Fruit fly (Drosophila melanogaster) whole organism, embryonic: ENCODE results near the gene cic.

Experiments used
- Antp ChIP-seq: fragments of 200-800 bp; sonication (Bioruptor generic); optimal IDR thresholded peaks from 3 replicates; lab custom pipeline; 2016; ENCODE audit warnings: missing biosample characterization, missing genetic modification characterization
- CG10959 ChIP-seq: fragments of 200-800 bp; sonication (Bioruptor generic); IDR thresholded peaks from 2 replicates; pipeline ENCODE4 v1.3.6; 2022; ENCODE audit warnings: missing biosample characterization, missing genetic modification characterization
- CG12071 ChIP-seq: fragments of 200-800 bp; sonication (Bioruptor generic); optimal IDR thresholded peaks from 3 replicates; lab custom pipeline; 2018; ENCODE audit warnings: missing biosample characterization, mild to moderate bottlenecking, missing genetic modification characterization
- CG12659 ChIP-seq: fragments of 200-800 bp; sonication (Bioruptor generic); optimal IDR thresholded peaks from 3 replicates; lab custom pipeline; 2017; ENCODE audit warnings: mild to moderate bottlenecking, missing biosample characterization, missing genetic modification reagents, missing genetic modification characterization
- CG12769 ChIP-seq: fragments of 200-800 bp; sonication (Bioruptor generic); optimal IDR thresholded peaks from 2 replicates; lab custom pipeline; 2019; ENCODE audit warnings: missing biosample characterization, mild to moderate bottlenecking, missing genetic modification characterization, moderate library complexity
- CG13775 ChIP-seq: fragments of 200-800 bp; sonication (Bioruptor generic); optimal IDR thresholded peaks from 3 replicates; lab custom pipeline; 2017; ENCODE audit warnings: missing biosample characterization, mild to moderate bottlenecking, missing genetic modification characterization
- CG14860 ChIP-seq: fragments of 200-800 bp; sonication (Bioruptor generic); IDR thresholded peaks from 3 replicates; pipeline ENCODE4 v1.3.6; 2022; ENCODE audit warnings: missing biosample characterization, missing genetic modification characterization; ENCODE audit not compliant: partially characterized antibody
- CG14965 ChIP-seq: fragments of 200-800 bp; sonication (Bioruptor generic); optimal IDR thresholded peaks from 2 replicates; lab custom pipeline; 2016; ENCODE audit warnings: missing biosample characterization, missing genetic modification characterization, borderline replicate concordance
- CG15514 ChIP-seq: fragments of 200-800 bp; sonication (Bioruptor generic); optimal IDR thresholded peaks from 3 replicates; lab custom pipeline; 2017; ENCODE audit warnings: missing biosample characterization, missing genetic modification characterization, mild to moderate bottlenecking, moderate library complexity, missing genetic modification reagents
- CG17361 ChIP-seq: fragments of 200-800 bp; sonication (Bioruptor generic); IDR thresholded peaks from 3 replicates; pipeline ENCODE4 v1.3.6; 2022; ENCODE audit warnings: missing biosample characterization, missing genetic modification characterization
- CG18262 ChIP-seq: fragments of 200-800 bp; optimal IDR thresholded peaks from 3 replicates; lab custom pipeline; 2019; ENCODE audit warnings: missing biosample characterization, mild to moderate bottlenecking, missing genetic modification characterization, moderate library complexity
- CG18764 ChIP-seq: fragments of 200-800 bp; sonication (Bioruptor generic); optimal IDR thresholded peaks from 3 replicates; lab custom pipeline; 2016; ENCODE audit warnings: missing biosample characterization, missing genetic modification characterization
- CG2120 ChIP-seq: fragments of 200-800 bp; sonication (Bioruptor generic); optimal IDR thresholded peaks from 3 replicates; lab custom pipeline; 2016; ENCODE audit warnings: missing biosample characterization, missing genetic modification characterization
- CG3847 ChIP-seq: fragments of 200-800 bp; sonication (Bioruptor generic); IDR thresholded peaks from 2 replicates; pipeline ENCODE4 v1.3.6; 2022; ENCODE audit warnings: missing biosample characterization, missing genetic modification characterization
- CG4820 ChIP-seq: fragments of 200-800 bp; sonication (Bioruptor generic); optimal IDR thresholded peaks from 3 replicates; lab custom pipeline; 2016; ENCODE audit warnings: missing biosample characterization, missing genetic modification characterization
- CG6683 ChIP-seq: fragments of 200-800 bp; sonication (Bioruptor generic); optimal IDR thresholded peaks from 2 replicates; lab custom pipeline; 2017; ENCODE audit warnings: missing biosample characterization, mild to moderate bottlenecking, missing genetic modification characterization, missing genetic modification reagents
- CG6813 ChIP-seq: fragments of 200-800 bp; sonication (Bioruptor generic); optimal IDR thresholded peaks from 2 replicates; lab custom pipeline; 2017; ENCODE audit warnings: missing biosample characterization, missing genetic modification characterization, mild to moderate bottlenecking, moderate library complexity, missing genetic modification reagents
- CG7556 ChIP-seq: fragments of 200-800 bp; sonication (Bioruptor generic); optimal IDR thresholded peaks from 2 replicates; lab custom pipeline; 2017; ENCODE audit warnings: missing biosample characterization, mild to moderate bottlenecking, missing genetic modification characterization
- CG8924 ChIP-seq: fragments of 200-800 bp; optimal IDR thresholded peaks from 3 replicates; lab custom pipeline; 2019; ENCODE audit warnings: missing biosample characterization, mild to moderate bottlenecking, missing genetic modification characterization, moderate library complexity
- CHES-1-like ChIP-seq: fragments of 200-800 bp; sonication (Bioruptor generic); optimal IDR thresholded peaks from 2 replicates; lab custom pipeline; 2016; ENCODE audit warnings: missing biosample characterization, missing genetic modification characterization
- Hand ChIP-seq: fragments of 200-800 bp; sonication (Bioruptor generic); optimal IDR thresholded peaks from 2 replicates; lab custom pipeline; 2017; ENCODE audit warnings: mild to moderate bottlenecking, missing biosample characterization, missing genetic modification reagents, missing genetic modification characterization
- Hmr ChIP-seq: fragments of 200-800 bp; sonication (Bioruptor generic); optimal IDR thresholded peaks from 3 replicates; lab custom pipeline; 2017; ENCODE audit warnings: mild to moderate bottlenecking, missing biosample characterization, missing genetic modification reagents, missing genetic modification characterization
- NFAT ChIP-seq: fragments of 200-800 bp; sonication (Bioruptor generic); IDR thresholded peaks from 2 replicates; pipeline ENCODE4 v1.3.6; 2022; ENCODE audit warnings: missing biosample characterization, missing genetic modification characterization
- PHDP ChIP-seq: fragments of 200-800 bp; sonication (Bioruptor generic); optimal IDR thresholded peaks from 3 replicates; lab custom pipeline; 2018; ENCODE audit warnings: missing biosample characterization, mild to moderate bottlenecking, missing genetic modification characterization, moderate library complexity
- Pdp1 ChIP-seq, 2 experiments: fragments of 200-800 bp; sonication (Bioruptor generic); optimal IDR thresholded peaks; 3 replicates each; lab custom pipeline; 2016; ENCODE audit warnings: missing biosample characterization in 2 of 2, missing genetic modification characterization in 2 of 2, mild to moderate bottlenecking in 1 of 2, moderate library complexity in 1 of 2
- ac ChIP-seq: fragments of 200-800 bp; sonication (Bioruptor generic); optimal IDR thresholded peaks from 3 replicates; lab custom pipeline; 2017; ENCODE audit warnings: missing biosample characterization, mild to moderate bottlenecking, missing genetic modification characterization
- az2 ChIP-seq: fragments of 200-800 bp; sonication (Bioruptor generic); optimal IDR thresholded peaks from 3 replicates; lab custom pipeline; 2016; ENCODE audit warnings: missing biosample characterization, missing genetic modification characterization
- caup ChIP-seq: fragments of 200-800 bp; sonication (Bioruptor generic); optimal IDR thresholded peaks from 3 replicates; lab custom pipeline; 2017; ENCODE audit warnings: missing biosample characterization, mild to moderate bottlenecking, missing genetic modification characterization, moderate library complexity; ENCODE audit not compliant: severe bottlenecking
- chinmo ChIP-seq: fragments of 200-800 bp; sonication (Bioruptor generic); IDR thresholded peaks from 4 replicates; pipeline ENCODE4 v1.3.6; 2022; ENCODE audit warnings: missing biosample characterization, missing genetic modification characterization; ENCODE audit not compliant: partially characterized antibody
- ems ChIP-seq: fragments of 200-800 bp; sonication (Bioruptor generic); optimal IDR thresholded peaks from 3 replicates; lab custom pipeline; 2016; ENCODE audit warnings: missing biosample characterization, missing genetic modification characterization
- fu2 ChIP-seq: fragments of 200-800 bp; sonication (Bioruptor generic); optimal IDR thresholded peaks from 2 replicates; lab custom pipeline; 2016; ENCODE audit warnings: missing biosample characterization, missing genetic modification characterization
- gem ChIP-seq: fragments of 200-800 bp; sonication (Bioruptor generic); optimal IDR thresholded peaks from 2 replicates; lab custom pipeline; 2019; ENCODE audit warnings: missing biosample characterization, mild to moderate bottlenecking, missing genetic modification characterization, moderate library complexity
- kah ChIP-seq: fragments of 200-800 bp; sonication (Bioruptor generic); optimal IDR thresholded peaks from 2 replicates; lab custom pipeline; 2018; ENCODE audit warnings: missing biosample characterization, mild to moderate bottlenecking, missing genetic modification characterization
- kay ChIP-seq: fragments of 200-800 bp; sonication (Bioruptor generic); optimal IDR thresholded peaks from 2 replicates; lab custom pipeline; 2016; ENCODE audit warnings: missing biosample characterization, missing genetic modification characterization
- lab ChIP-seq: fragments of 200-800 bp; sonication (Bioruptor generic); optimal IDR thresholded peaks from 3 replicates; lab custom pipeline; 2017; ENCODE audit warnings: missing biosample characterization, missing genetic modification characterization, mild to moderate bottlenecking, moderate library complexity, missing genetic modification reagents
- lilli ChIP-seq: fragments of 200-800 bp; sonication (Bioruptor generic); optimal IDR thresholded peaks from 3 replicates; lab custom pipeline; 2016; ENCODE audit warnings: missing biosample characterization, missing genetic modification characterization
- nmo ChIP-seq: fragments of 200-800 bp; sonication (Bioruptor generic); optimal IDR thresholded peaks from 2 replicates; lab custom pipeline; 2018; ENCODE audit warnings: missing biosample characterization, mild to moderate bottlenecking, missing genetic modification characterization, moderate library complexity
- onecut ChIP-seq: fragments of 200-800 bp; sonication (Bioruptor generic); IDR thresholded peaks from 2 replicates; pipeline ENCODE4 v1.3.6; 2022; ENCODE audit warnings: missing biosample characterization, missing genetic modification characterization
- peb ChIP-seq: fragments of 200-800 bp; sonication (Bioruptor generic); IDR thresholded peaks from 2 replicates; pipeline ENCODE4 v1.3.6; 2022; ENCODE audit warnings: missing biosample characterization, missing genetic modification characterization
- pho ChIP-seq: fragments of 200-800 bp; sonication (Bioruptor generic); optimal IDR thresholded peaks from 2 replicates; lab custom pipeline; 2016; ENCODE audit warnings: missing biosample characterization, missing genetic modification characterization
- pros ChIP-seq: fragments of 200-800 bp; sonication (Bioruptor generic); optimal IDR thresholded peaks from 3 replicates; lab custom pipeline; 2019; ENCODE audit warnings: missing biosample characterization, mild to moderate bottlenecking, missing genetic modification characterization, moderate library complexity
- ranshi ChIP-seq: fragments of 200-800 bp; sonication (Bioruptor generic); IDR thresholded peaks from 2 replicates; pipeline ENCODE4 v1.3.6; 2022; ENCODE audit warnings: missing biosample characterization, missing genetic modification characterization
- sens ChIP-seq: fragments of 200-800 bp; sonication (Bioruptor generic); peaks from one replicate; lab custom pipeline; 2016; ENCODE audit warnings: missing biosample characterization, missing genetic modification characterization
- sens-2 ChIP-seq: fragments of 200-800 bp; sonication (Bioruptor generic); IDR thresholded peaks from 2 replicates; pipeline ENCODE4 v1.3.6; 2022; ENCODE audit warnings: missing biosample characterization, missing genetic modification characterization
- seq ChIP-seq: fragments of 200-800 bp; sonication (Bioruptor generic); IDR thresholded peaks from 2 replicates; pipeline ENCODE4 v1.3.6; 2022; ENCODE audit warnings: missing biosample characterization, missing genetic modification characterization
- slbo ChIP-seq: fragments of 200-800 bp; sonication (Bioruptor generic); IDR thresholded peaks from 2 replicates; pipeline ENCODE4 v1.3.6; 2022; ENCODE audit warnings: missing biosample characterization, missing genetic modification characterization
- sr ChIP-seq: fragments of 200-800 bp; sonication (Bioruptor generic); IDR thresholded peaks from 3 replicates; pipeline ENCODE4 v1.3.6; 2022; ENCODE audit warnings: missing biosample characterization, missing genetic modification characterization
- tio ChIP-seq: fragments of 200-800 bp; sonication (Bioruptor generic); optimal IDR thresholded peaks from 2 replicates; lab custom pipeline; 2017; ENCODE audit warnings: missing biosample characterization, missing genetic modification characterization, inconsistent platforms
- tna ChIP-seq: fragments of 200-800 bp; sonication (Bioruptor generic); IDR thresholded peaks from 2 replicates; pipeline ENCODE4 v1.3.6; 2022; ENCODE audit warnings: missing biosample characterization, missing genetic modification characterization; ENCODE audit not compliant: partially characterized antibody
- usp ChIP-seq: fragments of >200 bp; optimal IDR thresholded peaks from 2 replicates; lab custom pipeline; 2017; ENCODE audit warnings: missing biosample characterization, missing genetic modification characterization
- zen ChIP-seq: fragments of 200-800 bp; sonication (Bioruptor generic); optimal IDR thresholded peaks from 3 replicates; lab custom pipeline; 2018; ENCODE audit warnings: missing biosample characterization, mild to moderate bottlenecking, missing genetic modification characterization, moderate library complexity

The cic gene

dm6 chr3R:20310905-20311304, 58.3 kb downstream of the cic start (continued):
- TF ChIP-seq lab (GFP tag; lab: Kevin White, UChicago) (peak; percentile 29), CG14860 (no peak), CG6683 (no peak), peb (GFP tag; lab: Robert Waterston, UW) (no peak), sens-2 (GFP tag; lab: Robert Waterston, UW) (peak; percentile 27; the same call in 1 of the 2 replicates), nmo (GFP tag; lab: Kevin White, UChicago) (no peak), chinmo (GFP tag; lab: Robert Waterston, UW) (no peak), tio (GFP tag; lab: Kevin White, UChicago) (peak; percentile 34), CG3847 (GFP tag; lab: Robert Waterston, UW) (no peak), usp (GFP tag; lab: Kevin White, UChicago) (no peak), CG17361 (GFP tag; lab: Robert Waterston, UW) (peak; percentile 48; the same call in 2 of the 3 replicates), CHES-1-like (no peak), CG12769 (tag; lab: Kevin White, UChicago) (no peak), NFAT (GFP tag; lab: Robert Waterston, UW) (no peak), kah (GFP tag; lab: Kevin White, UChicago) (no peak), ac (no peak), onecut (GFP tag; lab: Robert Waterston, UW) (no peak), pros (no peak), CG7556 (GFP tag; lab: Kevin White, UChicago) (peak; percentile 44), lilli (GFP tag; lab: Kevin White, UChicago) (peak; percentile 28), gem (tag; lab: Kevin White, UChicago) (peak; percentile 56), PHDP (peak; percentile 2), tna (GFP tag; lab: Robert Waterston, UW) (no peak), Hmr (GFP tag; lab: Kevin White, UChicago) (peak; percentile 34), CG15514 (GFP tag; lab: Kevin White, UChicago) (no peak), CG6813 (no peak), fu2 (GFP tag; lab: Kevin White, UChicago) (peak; percentile 30), Hand (no peak), CG18262 (tag; lab: Kevin White, UChicago) (peak; percentile 45), ranshi (GFP tag; lab: Robert Waterston, UW) (no peak), Antp (GFP tag; lab: Kevin White, UChicago) (no peak), ems (no peak), CG13775 (GFP tag; lab: Kevin White, UChicago) (peak; percentile 10), zen (no peak), kay (GFP tag; lab: Kevin White, UChicago) (no peak), CG2120 (GFP tag; lab: Kevin White, UChicago) (peak; percentile 33), sens (peak; percentile 85), seq (GFP tag; lab: Robert Waterston, UW) (no peak), CG4820 (GFP tag; lab: Kevin White, UChicago) (peak; percentile 9), az2 (peak; percentile 24), Pdp1 (GFP tag; optimal IDR thresholded peaks at IDR 0.05; lab: Kevin White, UChicago) (no peak), CG14965 (GFP tag; lab: Kevin White, UChicago) (no peak), CG12071 (GFP tag; lab: Kevin White, UChicago) (no peak), caup (GFP tag; lab: Kevin White, UChicago) (no peak), CG10959 (GFP tag; lab: Robert Waterston, UW) (no peak), slbo (no peak), CG12659 (GFP tag; lab: Kevin White, UChicago) (peak; percentile 24), CG18764 (GFP tag; lab: Kevin White, UChicago) (no peak), sr (GFP tag; lab: Robert Waterston, UW) (no peak), pho (GFP tag; lab: Kevin White, UChicago) (peak; percentile 3), CG8924 (tag; lab: Kevin White, UChicago) (peak; percentile 2)
